Fruit fly (Drosophila melanogaster) whole organism, embryonic: ENCODE data around the gene Cont.
A peak's percentile ranks its signal among the peaks of the same experiment; 100 is the strongest.

ENCODE experiments used
- Atf6 ChIP-seq: fragments of 200-800 bp; sonication (Bioruptor generic); IDR thresholded peaks from 2 replicates; pipeline ENCODE4 v1.3.6; 2022; ENCODE audit warnings: missing biosample characterization, missing genetic modification characterization
- B-H2 ChIP-seq: fragments of 200-800 bp; sonication (Bioruptor generic); optimal IDR thresholded peaks from 2 replicates; lab custom pipeline; 2018; ENCODE audit warnings: missing biosample characterization, mild to moderate bottlenecking, missing genetic modification characterization
- Bdp1 ChIP-seq: fragments of 200-800 bp; sonication (Bioruptor generic); optimal IDR thresholded peaks from 3 replicates; lab custom pipeline; 2016; ENCODE audit warnings: missing biosample characterization, missing genetic modification characterization
- Bteb2 ChIP-seq: fragments of 200-800 bp; sonication (Bioruptor generic); optimal IDR thresholded peaks from 2 replicates; lab custom pipeline; 2016; ENCODE audit warnings: missing biosample characterization, missing genetic modification characterization
- CG1024 ChIP-seq: fragments of 200-800 bp; sonication (Bioruptor generic); IDR thresholded peaks from 2 replicates; pipeline ENCODE4 v1.3.6; 2022; ENCODE audit warnings: missing biosample characterization, missing genetic modification characterization
- CG10267 ChIP-seq: fragments of 200-800 bp; sonication (Bioruptor generic); optimal IDR thresholded peaks from 2 replicates; lab custom pipeline; 2018; ENCODE audit warnings: missing biosample characterization, mild to moderate bottlenecking, missing genetic modification characterization, moderate library complexity
- CG10366 ChIP-seq: fragments of 200-800 bp; sonication (Bioruptor generic); IDR thresholded peaks from 2 replicates; pipeline ENCODE4 v1.3.6; 2022; ENCODE audit warnings: missing biosample characterization, missing genetic modification characterization
- CG10462 ChIP-seq: fragments of 200-800 bp; sonication (Bioruptor generic); optimal IDR thresholded peaks from 2 replicates; lab custom pipeline; 2016; ENCODE audit warnings: missing biosample characterization, missing genetic modification characterization
- CG11723 ChIP-seq: fragments of 200-800 bp; sonication (Bioruptor generic); optimal IDR thresholded peaks from 2 replicates; lab custom pipeline; 2017; ENCODE audit warnings: missing biosample characterization, mild to moderate bottlenecking, missing genetic modification characterization
- CG12219 ChIP-seq: fragments of 200-800 bp; sonication (Bioruptor generic); optimal IDR thresholded peaks from 3 replicates; lab custom pipeline; 2018; ENCODE audit warnings: missing biosample characterization, mild to moderate bottlenecking, missing genetic modification characterization
- CG12391 ChIP-seq: fragments of 200-800 bp; sonication (Bioruptor generic); optimal IDR thresholded peaks from 3 replicates; lab custom pipeline; 2018; ENCODE audit warnings: missing biosample characterization, mild to moderate bottlenecking, missing genetic modification characterization, moderate library complexity
- CG12659 ChIP-seq: fragments of 200-800 bp; sonication (Bioruptor generic); optimal IDR thresholded peaks from 3 replicates; lab custom pipeline; 2017; ENCODE audit warnings: mild to moderate bottlenecking, missing biosample characterization, missing genetic modification reagents, missing genetic modification characterization
- CG13424 ChIP-seq: fragments of 200-800 bp; sonication (Bioruptor generic); optimal IDR thresholded peaks from 2 replicates; lab custom pipeline; 2019; ENCODE audit warnings: missing biosample characterization, mild to moderate bottlenecking, missing genetic modification characterization, moderate library complexity
- CG15601 ChIP-seq: fragments of 200-800 bp; sonication (Bioruptor generic); optimal IDR thresholded peaks from 3 replicates; lab custom pipeline; 2019; ENCODE audit warnings: missing biosample characterization, mild to moderate bottlenecking, missing genetic modification characterization, moderate library complexity
- CG17359 ChIP-seq: fragments of 200-800 bp; sonication (Bioruptor generic); optimal IDR thresholded peaks from 3 replicates; lab custom pipeline; 2018; ENCODE audit warnings: missing biosample characterization, mild to moderate bottlenecking, missing genetic modification characterization, moderate library complexity
- CG18262 ChIP-seq: fragments of 200-800 bp; optimal IDR thresholded peaks from 3 replicates; lab custom pipeline; 2019; ENCODE audit warnings: missing biosample characterization, mild to moderate bottlenecking, missing genetic modification characterization, moderate library complexity
- CG2116 ChIP-seq: fragments of 200-800 bp; sonication (Bioruptor generic); optimal IDR thresholded peaks from 3 replicates; lab custom pipeline; 2018; ENCODE audit warnings: missing biosample characterization, mild to moderate bottlenecking, missing genetic modification characterization
- CG2202 ChIP-seq: fragments of 200-800 bp; sonication (Bioruptor generic); optimal IDR thresholded peaks from 2 replicates; lab custom pipeline; 2018; ENCODE audit warnings: missing biosample characterization, mild to moderate bottlenecking, missing genetic modification characterization
- CG4730 ChIP-seq: fragments of 200-800 bp; sonication (Bioruptor generic); IDR thresholded peaks from 2 replicates; pipeline ENCODE4 v1.3.6; 2022; ENCODE audit warnings: missing biosample characterization, missing genetic modification characterization
- CG6175 ChIP-seq: fragments of 200-800 bp; sonication (Bioruptor generic); IDR thresholded peaks from 3 replicates; pipeline ENCODE4 v1.3.6; 2022; ENCODE audit warnings: missing biosample characterization, missing genetic modification characterization
- CG6683 ChIP-seq: fragments of 200-800 bp; sonication (Bioruptor generic); optimal IDR thresholded peaks from 2 replicates; lab custom pipeline; 2017; ENCODE audit warnings: missing biosample characterization, mild to moderate bottlenecking, missing genetic modification characterization, missing genetic modification reagents
- CG8388 ChIP-seq: fragments of 200-800 bp; sonication (Bioruptor generic); optimal IDR thresholded peaks from 2 replicates; lab custom pipeline; 2019; ENCODE audit warnings: missing biosample characterization, mild to moderate bottlenecking, missing genetic modification characterization, moderate library complexity
- HHEX ChIP-seq: fragments of 200-800 bp; sonication (Bioruptor generic); optimal IDR thresholded peaks from 3 replicates; lab custom pipeline; 2017; ENCODE audit warnings: missing biosample characterization, mild to moderate bottlenecking, missing genetic modification characterization, missing genetic modification reagents
- HmgZ ChIP-seq: fragments of 200-800 bp; sonication (Bioruptor generic); optimal IDR thresholded peaks from 2 replicates; lab custom pipeline; 2018; ENCODE audit warnings: missing biosample characterization, mild to moderate bottlenecking, missing genetic modification characterization
- Hr51 ChIP-seq, 2 experiments: fragments of 200-800 bp; sonication (Bioruptor generic); optimal IDR thresholded peaks; 2 replicates in 1 of 2; 3 replicates in 1 of 2; lab custom pipeline; 2016 to 2018; ENCODE audit warnings: missing biosample characterization in 2 of 2, missing genetic modification characterization in 2 of 2, mild to moderate bottlenecking in 1 of 2, moderate library complexity in 1 of 2
- Max ChIP-seq: fragments of 200-800 bp; sonication (Bioruptor generic); optimal IDR thresholded peaks from 2 replicates; lab custom pipeline; 2016; ENCODE audit warnings: missing biosample characterization, mild to moderate bottlenecking, missing genetic modification characterization
- Tbp ChIP-seq: fragments of >200 bp; optimal IDR thresholded peaks from 2 replicates; lab custom pipeline; 2018; ENCODE audit warnings: missing biosample characterization, missing genetic modification characterization
- amos ChIP-seq: fragments of 200-800 bp; sonication (Bioruptor generic); IDR thresholded peaks from 2 replicates; pipeline ENCODE4 v1.3.6; 2022; ENCODE audit warnings: missing biosample characterization, missing genetic modification characterization; ENCODE audit not compliant: partially characterized antibody
- ash1 ChIP-seq: fragments of 200-800 bp; sonication (Bioruptor generic); optimal IDR thresholded peaks from 2 replicates; lab custom pipeline; 2018; ENCODE audit warnings: missing biosample characterization, mild to moderate bottlenecking, missing genetic modification characterization
- ato ChIP-seq: fragments of 200-800 bp; sonication (Bioruptor generic); IDR thresholded peaks from 2 replicates; pipeline ENCODE4 v1.3.6; 2022; ENCODE audit warnings: missing biosample characterization, missing genetic modification characterization; ENCODE audit not compliant: partially characterized antibody
- bowl ChIP-seq: fragments of 200-800 bp; sonication (Bioruptor generic); IDR thresholded peaks from 2 replicates; pipeline ENCODE4 v1.3.6; 2022; ENCODE audit warnings: missing biosample characterization, missing genetic modification characterization
- crc ChIP-seq: fragments of 200-800 bp; sonication (Bioruptor generic); optimal IDR thresholded peaks from 2 replicates; lab custom pipeline; 2016; ENCODE audit warnings: missing biosample characterization, missing genetic modification characterization
- da ChIP-seq: fragments of 200-800 bp; sonication (Bioruptor generic); optimal IDR thresholded peaks from 2 replicates; lab custom pipeline; 2016; ENCODE audit warnings: missing biosample characterization, missing genetic modification characterization
- dimm ChIP-seq: fragments of 200-800 bp; sonication (Bioruptor generic); IDR thresholded peaks from 2 replicates; pipeline ENCODE4 v1.3.6; 2022; ENCODE audit warnings: missing biosample characterization, missing genetic modification characterization
- fd64A ChIP-seq: fragments of 200-800 bp; sonication (Bioruptor generic); optimal IDR thresholded peaks from 3 replicates; lab custom pipeline; 2018; ENCODE audit warnings: missing biosample characterization, mild to moderate bottlenecking, missing genetic modification characterization
- gce ChIP-seq: fragments of 200-800 bp; sonication (Bioruptor generic); IDR thresholded peaks from 3 replicates; pipeline ENCODE4 v1.3.6; 2022; ENCODE audit warnings: missing biosample characterization, missing genetic modification characterization
- jigr1 ChIP-seq: fragments of 200-800 bp; sonication (Bioruptor generic); IDR thresholded peaks from 3 replicates; pipeline ENCODE4 v1.3.6; 2022; ENCODE audit warnings: missing biosample characterization, missing genetic modification characterization
- jumu ChIP-seq: fragments of 200-800 bp; sonication (Bioruptor generic); optimal IDR thresholded peaks from 3 replicates; lab custom pipeline; 2016; ENCODE audit warnings: missing biosample characterization, missing genetic modification characterization
- lab ChIP-seq: fragments of 200-800 bp; sonication (Bioruptor generic); optimal IDR thresholded peaks from 3 replicates; lab custom pipeline; 2017; ENCODE audit warnings: missing biosample characterization, missing genetic modification characterization, mild to moderate bottlenecking, moderate library complexity, missing genetic modification reagents
- luna ChIP-seq: fragments of 200-800 bp; sonication (Bioruptor generic); optimal IDR thresholded peaks from 2 replicates; lab custom pipeline; 2016; ENCODE audit warnings: missing biosample characterization, missing genetic modification characterization
- nerfin-1 ChIP-seq: fragments of 200-800 bp; sonication (Bioruptor generic); optimal IDR thresholded peaks from 3 replicates; lab custom pipeline; 2019; ENCODE audit warnings: missing biosample characterization, mild to moderate bottlenecking, missing genetic modification characterization, moderate library complexity
- odd ChIP-seq: fragments of 200-800 bp; sonication (Bioruptor generic); optimal IDR thresholded peaks from 2 replicates; lab custom pipeline; 2017; ENCODE audit warnings: missing biosample characterization, mild to moderate bottlenecking, missing genetic modification characterization
- otp ChIP-seq: fragments of 200-800 bp; sonication (Bioruptor generic); IDR thresholded peaks from 3 replicates; pipeline ENCODE4, ENCODE4 v1.3.6; 2022; ENCODE audit warnings: missing biosample characterization, missing genetic modification characterization
- pan ChIP-seq, 4 experiments: fragments of >200 bp in 3 of 4; fragments of 200-800 bp in 1 of 4; sonication (Bioruptor generic) in 1 of 4; optimal IDR thresholded peaks in 3 of 4; IDR thresholded peaks in 1 of 4; 2 replicates each; pipeline versions ENCODE4 v1.3.6 to Lab custom; 2017 to 2022; ENCODE audit warnings: missing biosample characterization in 2 of 4, missing genetic modification characterization in 2 of 4, mixed read lengths in 1 of 4
- peb ChIP-seq: fragments of 200-800 bp; sonication (Bioruptor generic); IDR thresholded peaks from 2 replicates; pipeline ENCODE4 v1.3.6; 2022; ENCODE audit warnings: missing biosample characterization, missing genetic modification characterization
- salm ChIP-seq: fragments of 200-800 bp; sonication (Bioruptor generic); optimal IDR thresholded peaks from 2 replicates; lab custom pipeline; 2018; ENCODE audit warnings: missing biosample characterization, mild to moderate bottlenecking, missing genetic modification characterization
- sima ChIP-seq: fragments of 200-800 bp; sonication (Bioruptor generic); optimal IDR thresholded peaks from 2 replicates; lab custom pipeline; 2016; ENCODE audit warnings: missing biosample characterization, missing genetic modification characterization
- tup ChIP-seq: fragments of 200-800 bp; sonication (Bioruptor generic); optimal IDR thresholded peaks from 2 replicates; lab custom pipeline; 2016; ENCODE audit warnings: missing biosample characterization, mild to moderate bottlenecking, missing genetic modification characterization, moderate library complexity
- vnd ChIP-seq: fragments of 200-800 bp; sonication (Bioruptor generic); IDR thresholded peaks from 3 replicates; pipeline ENCODE4 v1.3.6; 2022; ENCODE audit warnings: missing biosample characterization, missing genetic modification characterization; ENCODE audit not compliant: partially characterized antibody
- wdn ChIP-seq: fragments of 200-800 bp; sonication (Bioruptor generic); IDR thresholded peaks from 2 replicates; pipeline ENCODE4 v1.3.6; 2022; ENCODE audit warnings: missing biosample characterization, missing genetic modification characterization
- wor ChIP-seq: fragments of 200-800 bp; sonication (Bioruptor generic); IDR thresholded peaks from 2 replicates; pipeline ENCODE4 v1.3.6; 2022; ENCODE audit warnings: missing biosample characterization, missing genetic modification characterization

The Cont gene

DNA sequence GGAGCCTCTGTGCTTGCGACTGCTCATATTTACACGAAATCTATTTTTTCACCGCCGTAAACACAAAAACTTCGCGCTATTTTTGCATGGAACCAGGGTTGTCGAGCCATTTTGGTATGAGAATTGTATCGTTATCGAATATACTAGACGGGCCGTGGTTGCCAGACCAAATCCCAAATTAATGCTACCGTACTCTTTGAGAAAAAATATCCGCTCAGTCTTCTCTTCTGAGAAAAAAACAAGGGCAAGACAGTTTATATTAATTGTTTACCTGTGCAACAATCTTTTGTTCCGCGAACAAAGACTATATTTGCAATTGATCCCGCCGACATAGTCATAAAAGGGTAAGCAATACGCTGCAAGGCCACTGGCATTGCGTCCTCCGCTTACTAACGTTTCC lies 43.5 kb upstream of the Cont start, which contains the start of the genes Skp2 and CG1103 (continued):
- TF ChIP-seq CG10366 (GFP tag; lab: Robert Waterston, UW) (no peak), Max (GFP tag; lab: Kevin White, UChicago) (no peak), CG10462 (GFP tag; lab: Kevin White, UChicago) (no peak), CG15601 (tag; lab: Kevin White, UChicago) (peak; percentile 25), HmgZ (tag; lab: Kevin White, UChicago) (peak; percentile 41), CG12219 (GFP tag; lab: Kevin White, UChicago) (no peak), bowl (GFP tag; lab: Robert Waterston, UW) (no peak), jumu (no peak), HHEX (GFP tag; lab: Kevin White, UChicago) (no peak), CG10267 (peak; percentile 17), Atf6 (GFP tag; lab: Robert Waterston, UW) (no peak), jigr1 (GFP tag; lab: Robert Waterston, UW) (no peak), CG18262 (tag; lab: Kevin White, UChicago) (no peak), Tbp (GFP tag; lab: Kevin White, UChicago) (no peak), pan (optimal IDR thresholded peaks at IDR 0.05; lab: Kevin White, UChicago) (no peak), pan (GFP tag; optimal IDR thresholded peaks at IDR 0.05 in 1 of 2, IDR thresholded peaks at IDR 0.05 in 1 of 2) (no peak), otp (GFP tag; lab: Robert Waterston, UW) (no peak), da (no peak), CG8388 (GFP tag; lab: Kevin White, UChicago) (no peak), crc (GFP tag; lab: Kevin White, UChicago) (no peak), odd (GFP tag; lab: Kevin White, UChicago) (no peak), Bdp1 (GFP tag; lab: Kevin White, UChicago) (no peak), wor (GFP tag; lab: Robert Waterston, UW) (no peak), CG2202 (no peak), dimm (GFP tag; lab: Robert Waterston, UW) (no peak), CG2116 (GFP tag; lab: Kevin White, UChicago) (peak; percentile 60), CG1024 (GFP tag; lab: Robert Waterston, UW) (no peak), CG4730 (GFP tag; lab: Robert Waterston, UW) (no peak), CG17359 (tag; lab: Kevin White, UChicago) (no peak), CG12659 (GFP tag; lab: Kevin White, UChicago) (peak; percentile 62), ato (GFP tag; lab: Robert Waterston, UW) (peak; percentile 43; the same call in 1 of the 2 replicates), Bteb2 (GFP tag; lab: Kevin White, UChicago) (no peak), nerfin-1 (tag; lab: Kevin White, UChicago) (peak; percentile 33), CG12391 (tag; lab: Kevin White, UChicago) (peak; percentile 5), fd64A (GFP tag; lab: Kevin White, UChicago) (no peak), CG6175 (GFP tag; lab: Robert Waterston, UW) (no peak), sima (GFP tag; lab: Kevin White, UChicago) (no peak), vnd (GFP tag; lab: Robert Waterston, UW) (no peak), tup (no peak), salm (tag; lab: Kevin White, UChicago) (no peak), amos (peak; percentile 47), CG11723 (GFP tag; lab: Kevin White, UChicago) (no peak), luna (no peak), Hr51 (GFP tag; optimal IDR thresholded peaks at IDR 0.05; lab: Kevin White, UChicago) (no peak), ash1 (GFP tag; lab: Kevin White, UChicago) (no peak), CG13424 (no peak), gce (GFP tag; lab: Robert Waterston, UW) (no peak), wdn (no peak), CG6683 (no peak), peb (no peak), B-H2 (GFP tag; lab: Kevin White, UChicago) (no peak), lab (GFP tag; lab: Kevin White, UChicago) (no peak)
